Worm (Caenorhabditis elegans): ENCODE measurements around the gene C12D8.20.

- TF ChIP-seq unc-62 (GFP tag; optimal IDR thresholded peaks at IDR 0.05 in 1 of 2) (peak in 1 of 2 experiments; percentile 24), unc-62 (tag; optimal IDR thresholded peaks at IDR 0.05) (no peak), php-3 (GFP tag; IDR thresholded peaks at IDR 0.05) (no peak), ama-1 (optimal IDR thresholded peaks at IDR 0.05) (no peak), duxl-1 (tag; optimal IDR thresholded peaks at IDR 0.05; ENCODE audit: poor library complexity) (no peak)
These were observed 21.0 kb downstream of the C12D8.20 start, which contains the start of gene C12D8.9 for ce11 chrV:10243105-10243504.
